Worm (Caenorhabditis elegans) whole organism, midembryonic: ENCODE measurements around the gene D1086.18.
"Not testable (repeated sequence)": the region's sequence is repeated elsewhere in the genome, so short reads cannot be mapped to it uniquely, and the experiment has no call there.

Source experiments
- T22C8.4 ChIP-seq: fragments of 200-800 bp; sonication (Bioruptor generic); IDR thresholded peaks from 2 replicates; pipeline ENCODE4 v1.3.6; 2022; ENCODE audit warnings: missing genetic modification characterization, missing compliant biosample characterization
- cog-1 ChIP-seq: sonication (generic microtip); optimal IDR thresholded peaks from 2 replicates; lab custom pipeline; 2016; ENCODE audit warnings: missing genetic modification characterization, missing compliant biosample characterization
- flt-1 ChIP-seq: fragments of 200-800 bp; sonication (Bioruptor generic); IDR thresholded peaks from 2 replicates; pipeline ENCODE4 v1.3.6; 2022; ENCODE audit warnings: missing genetic modification characterization, missing compliant biosample characterization
- klf-2 ChIP-seq: fragments of 200-800 bp; sonication (Bioruptor generic); conservative IDR thresholded peaks from 2 replicates; pipeline ENCODE4 v1.3.6; 2022; ENCODE audit warnings: missing genetic modification reagents, missing genetic modification characterization, missing compliant biosample characterization
- med-1 ChIP-seq: sonication (generic microtip); optimal IDR thresholded peaks from 2 replicates; lab custom pipeline; 2017; ENCODE audit warnings: missing genetic modification characterization, mild to moderate bottlenecking, missing compliant biosample characterization, antibody characterized with exemption, missing genetic modification reagents; ENCODE audit not compliant: insufficient read depth
- ref-1 ChIP-seq: fragments of 200-800 bp; sonication (Bioruptor generic); conservative IDR thresholded peaks from 2 replicates; pipeline ENCODE4 v1.3.6; 2022; ENCODE audit warnings: missing genetic modification reagents, missing genetic modification characterization, missing compliant biosample characterization
- tab-1 ChIP-seq: fragments of 200-800 bp; sonication (Bioruptor generic); IDR thresholded peaks from 2 replicates; pipeline ENCODE4 v1.3.6; 2022; ENCODE audit warnings: missing genetic modification characterization, missing compliant biosample characterization
- ztf-23 ChIP-seq: fragments of 200-800 bp; sonication (Bioruptor generic); IDR thresholded peaks from 2 replicates; pipeline ENCODE4 v1.3.6; 2022; ENCODE audit warnings: missing genetic modification reagents, missing genetic modification characterization, missing compliant biosample characterization
- ztf-29 ChIP-seq: fragments of 200-800 bp; sonication (Bioruptor generic); IDR thresholded peaks from 2 replicates; pipeline ENCODE4 v1.3.6; 2022; ENCODE audit warnings: missing genetic modification reagents, missing genetic modification characterization, missing compliant biosample characterization

D1086.18 gene

ce11 chrV:14085589-14085988 lies at the start of gene D1086.18:
D1086.18 (plus strand) TSS chrV:14085889.
- no peak for TF ChIP-seq cog-1 (tag; lab: Kevin White, UChicago)
- TF ChIP-seq flt-1 (GFP tag; lab: Robert Waterston, UW) = no peak
- no peak for TF ChIP-seq tab-1
- no peak for TF ChIP-seq klf-2 (GFP tag; lab: Robert Waterston, UW)
- no peak for TF ChIP-seq T22C8.4 (GFP tag; lab: Robert Waterston, UW)
- no peak for TF ChIP-seq ref-1 (GFP tag; lab: Robert Waterston, UW)
- TF ChIP-seq ztf-23 (GFP tag; lab: Robert Waterston, UW) = no peak
- TF ChIP-seq med-1 = no peak
- no peak for TF ChIP-seq ztf-29 (GFP tag; lab: Robert Waterston, UW)

ce11 chrV:14038328-14039084 lies 47.2 kb upstream of the D1086.18 start, which contains the start of gene vps-39:
vps-39 (minus strand) TSS chrV:14038378.
- TF ChIP-seq ref-1 (GFP tag; lab: Robert Waterston, UW) (peak; percentile 35; the same call in 1 of the 2 replicates), T22C8.4 (GFP tag; lab: Robert Waterston, UW) (peak; percentile 65), ztf-23 (GFP tag; lab: Robert Waterston, UW) (peak; percentile 90), med-1 (peak; percentile 36), ztf-29 (GFP tag; lab: Robert Waterston, UW) (peak; percentile 7; the same call in 1 of the 2 replicates), flt-1 (GFP tag; lab: Robert Waterston, UW) (peak; percentile 83), tab-1 (peak; percentile 62; the same call in 1 of the 2 replicates), klf-2 (GFP tag; lab: Robert Waterston, UW) (peak; percentile 84)

- not testable (repeated sequence) for TF ChIP-seq T22C8.4, ref-1, flt-1 (GFP tag; lab: Robert Waterston, UW)
Measured at ce11 chrV:14049274-14049673, 36.4 kb upstream of the D1086.18 start, which contains the start of gene F58D12.1. F58D12.1 (plus strand) TSS chrV:14049574.

ce11 chrV:14055097-14055496 lies 30.6 kb upstream of the D1086.18 start:
- peak; percentile 82 for TF ChIP-seq ztf-23 (GFP tag; lab: Robert Waterston, UW)
- TF ChIP-seq cog-1 (tag; lab: Kevin White, UChicago) = peak; percentile 74
- peak; percentile 67 for TF ChIP-seq T22C8.4 (GFP tag; lab: Robert Waterston, UW)
- TF ChIP-seq flt-1 (GFP tag; lab: Robert Waterston, UW) = peak; percentile 73; the same call in 1 of the 2 replicates
- peak; percentile 59; the same call in 1 of the 2 replicates for TF ChIP-seq ztf-29 (GFP tag; lab: Robert Waterston, UW)
- peak; percentile 63; the same call in 1 of the 2 replicates for TF ChIP-seq klf-2 (GFP tag; lab: Robert Waterston, UW)

ce11 chrV:14057540-14057939 lies 28.1 kb upstream of the D1086.18 start, which contains the start of gene F58D12.3:
F58D12.3 (plus strand) TSS chrV:14057840.
- TF ChIP-seq ztf-29 (GFP tag; lab: Robert Waterston, UW) = no peak
- TF ChIP-seq flt-1 (GFP tag; lab: Robert Waterston, UW) = no peak
- no peak for TF ChIP-seq klf-2 (GFP tag; lab: Robert Waterston, UW)
- no peak for TF ChIP-seq cog-1 (tag; lab: Kevin White, UChicago)
- TF ChIP-seq ref-1 (GFP tag; lab: Robert Waterston, UW) = no peak
- no peak for TF ChIP-seq ztf-23 (GFP tag; lab: Robert Waterston, UW)
- no peak for TF ChIP-seq med-1
- TF ChIP-seq T22C8.4 (GFP tag; lab: Robert Waterston, UW) = no peak
- no peak for TF ChIP-seq tab-1

ce11 chrV:14063980-14064379 lies 21.7 kb upstream of the D1086.18 start:
- TF ChIP-seq klf-2 (GFP tag; lab: Robert Waterston, UW) = no peak

- no peak for TF ChIP-seq med-1
- TF ChIP-seq tab-1 = no peak
- TF ChIP-seq T22C8.4 (GFP tag; lab: Robert Waterston, UW) = no peak
- no peak for TF ChIP-seq cog-1 (tag; lab: Kevin White, UChicago)
- no peak for TF ChIP-seq ztf-29 (GFP tag; lab: Robert Waterston, UW)
- TF ChIP-seq ref-1 (GFP tag; lab: Robert Waterston, UW) = no peak
- no peak for TF ChIP-seq flt-1 (GFP tag; lab: Robert Waterston, UW)
- no peak for TF ChIP-seq klf-2 (GFP tag; lab: Robert Waterston, UW)
- no peak for TF ChIP-seq ztf-23 (GFP tag; lab: Robert Waterston, UW)
Measured at ce11 chrV:14064422-14064821, 21.3 kb upstream of the D1086.18 start, which contains the start of gene D1086.21. D1086.21 (plus strand) TSS chrV:14064722.

ce11 chrV:14067816-14068296 lies 17.8 kb upstream of the D1086.18 start, which contains the start of gene D1086.17:
D1086.17 (plus strand) TSS chrV:14067866.
- TF ChIP-seq cog-1 (tag; lab: Kevin White, UChicago) (no peak), flt-1 (GFP tag; lab: Robert Waterston, UW) (no peak), med-1 (no peak), ref-1 (GFP tag; lab: Robert Waterston, UW) (no peak), klf-2 (GFP tag; lab: Robert Waterston, UW) (no peak), ztf-23 (GFP tag; lab: Robert Waterston, UW) (no peak), tab-1 (no peak), ztf-29 (GFP tag; lab: Robert Waterston, UW) (no peak), T22C8.4 (GFP tag; lab: Robert Waterston, UW) (no peak)

ce11 chrV:14069899-14070298 lies 15.8 kb upstream of the D1086.18 start:
- TF ChIP-seq ztf-29 (GFP tag; lab: Robert Waterston, UW) (no peak), cog-1 (tag; lab: Kevin White, UChicago) (no peak), T22C8.4 (GFP tag; lab: Robert Waterston, UW) (no peak), tab-1 (no peak)
